Fruit fly (Drosophila melanogaster) S2 (cell line): ENCODE data around the gene Mst27D.

Experiments
- CG8478 ChIP-seq: fragments of >200 bp; optimal IDR thresholded peaks from 2 replicates; lab custom pipeline; 2018
- CTCF ChIP-seq, 2 experiments: fragments of >200 bp; optimal IDR thresholded peaks; 2 replicates each; lab custom pipeline; 2018

dm6 chr2L:7023614-7024259, 36.9 kb downstream of the Mst27D start, which contains the start of gene Gart:
- TF ChIP-seq CTCF (optimal IDR thresholded peaks at IDR 0.05; lab: Kevin White, UChicago) (no peak), CG8478 (lab: Kevin White, UChicago) (no peak)
